Worm (Caenorhabditis elegans): ENCODE data around the gene ani-3.

DNA sequence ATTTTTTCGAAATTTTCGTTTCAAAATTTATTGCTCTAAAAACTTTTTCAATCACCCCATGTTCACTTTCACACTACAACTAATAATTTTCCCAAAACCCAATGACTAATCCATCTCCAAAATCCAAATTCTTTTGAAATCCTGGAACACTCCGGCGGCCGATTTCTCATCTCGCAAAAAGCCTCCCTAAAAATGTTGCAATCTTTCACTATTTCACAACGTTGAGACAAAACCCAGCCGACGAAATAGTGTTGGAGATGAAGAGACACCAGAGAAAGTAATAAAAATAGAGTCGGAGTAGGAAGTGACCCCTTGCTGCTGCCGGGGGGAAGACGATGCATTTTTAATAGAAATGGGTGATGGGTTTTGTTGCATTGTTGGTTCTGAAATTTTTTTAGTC is 27.1 kb downstream of the ani-3 start:
- no peak for TF ChIP-seq sox-4 (tag; optimal IDR thresholded peaks at IDR 0.05)
- no peak for TF ChIP-seq elt-2 (tag; optimal IDR thresholded peaks at IDR 0.05)
- TF ChIP-seq zip-5 (tag; optimal IDR thresholded peaks at IDR 0.05), result no peak
- no peak for TF ChIP-seq gmeb-2 (tag; optimal IDR thresholded peaks at IDR 0.05)
- TF ChIP-seq pha-4 (tag; optimal IDR thresholded peaks at IDR 0.05), result no peak
- no peak for TF ChIP-seq nhr-11 (tag; optimal IDR thresholded peaks at IDR 0.05)
- no peak for TF ChIP-seq pqm-1 (tag; optimal IDR thresholded peaks at IDR 0.05)
- TF ChIP-seq Y22D7AL.16 (tag; optimal IDR thresholded peaks at IDR 0.05), result no peak

All from whole organism, late embryonic.